Fruit fly (Drosophila melanogaster): ENCODE results near the gene Pkcdelta.

The Pkcdelta gene

dm6 chrX:12470187-12470931 is 38.3 kb downstream of the Pkcdelta start (continued):
- peak; percentile 69 for TF ChIP-seq nmo (GFP tag; optimal IDR thresholded peaks at IDR 0.05)
- TF ChIP-seq hb (GFP tag; IDR thresholded peaks at IDR 0.05; ENCODE audit: partially characterized antibody) = no peak
- no peak for TF ChIP-seq ab (GFP tag; optimal IDR thresholded peaks at IDR 0.05)
- TF ChIP-seq cg (GFP tag; optimal IDR thresholded peaks at IDR 0.05) = peak; percentile 71
- TF ChIP-seq CG11504 (tag; optimal IDR thresholded peaks at IDR 0.05) = peak; percentile 67
- peak; percentile 19 for TF ChIP-seq Blimp-1 (GFP tag; optimal IDR thresholded peaks at IDR 0.05)
- peak; percentile 50 for TF ChIP-seq ind (GFP tag; optimal IDR thresholded peaks at IDR 0.05)
- TF ChIP-seq CG11456 (GFP tag; IDR thresholded peaks at IDR 0.05) = peak; percentile 75
- TF ChIP-seq ken (GFP tag; IDR thresholded peaks at IDR 0.05) = no peak
- peak; percentile 73 for TF ChIP-seq dysf (GFP tag; IDR thresholded peaks at IDR 0.05)
- peak; percentile 27; the same call in 1 of the 3 replicates for TF ChIP-seq CG11093 (GFP tag; IDR thresholded peaks at IDR 0.05)
- TF ChIP-seq Mad (GFP tag; optimal IDR thresholded peaks at IDR 0.05) = no peak
- peak in 1 of 2 experiments; percentile 65 for TF ChIP-seq Hr51 (GFP tag; optimal IDR thresholded peaks at IDR 0.05)
- peak; percentile 57 for TF ChIP-seq CG12299 (tag; optimal IDR thresholded peaks at IDR 0.05)
- no peak for TF ChIP-seq corto (GFP tag; optimal IDR thresholded peaks at IDR 0.05)
- TF ChIP-seq CG18619 (GFP tag; optimal IDR thresholded peaks at IDR 0.05) = peak; percentile 52
- no peak for TF ChIP-seq gro (GFP tag; optimal IDR thresholded peaks at IDR 0.05)
- no peak for TF ChIP-seq shn (GFP tag; optimal IDR thresholded peaks at IDR 0.05)
- TF ChIP-seq tx (GFP tag; optimal IDR thresholded peaks at IDR 0.05) = no peak
- peak; percentile 80 for TF ChIP-seq CG9932 (GFP tag; IDR thresholded peaks at IDR 0.05)
- 0 out of 2 replicates have a peak, but pooled peaks have one; percentile 31 for TF ChIP-seq CG43689 (GFP tag; IDR thresholded peaks at IDR 0.05)
- peak; percentile 29 for TF ChIP-seq CG11723 (GFP tag; optimal IDR thresholded peaks at IDR 0.05)
- TF ChIP-seq Gug (GFP tag; IDR thresholded peaks at IDR 0.05) = peak; percentile 12; the same call in 1 of the 4 replicates
- TF ChIP-seq fu2 (GFP tag; optimal IDR thresholded peaks at IDR 0.05) = no peak
- TF ChIP-seq CG18764 (GFP tag; optimal IDR thresholded peaks at IDR 0.05) = no peak
- TF ChIP-seq ci (GFP tag; IDR thresholded peaks at IDR 0.05) = peak; percentile 68
- TF ChIP-seq CG8478 (optimal IDR thresholded peaks at IDR 0.05) = no peak
- TF ChIP-seq chinmo (GFP tag; IDR thresholded peaks at IDR 0.05; ENCODE audit: partially characterized antibody) = 0 out of 4 replicates have a peak, but pooled peaks have one; percentile 50
- peak; percentile 79 for TF ChIP-seq vvl (GFP tag; IDR thresholded peaks at IDR 0.05)
- TF ChIP-seq CG7928 (GFP tag; optimal IDR thresholded peaks at IDR 0.05) = peak; percentile 14
- TF ChIP-seq CG11247 (GFP tag; IDR thresholded peaks at IDR 0.05) = peak; percentile 60; the same call in 1 of the 2 replicates
- TF ChIP-seq sqz (GFP tag; optimal IDR thresholded peaks at IDR 0.05) = peak; percentile 60
- TF ChIP-seq CG4360 (GFP tag; IDR thresholded peaks at IDR 0.05) = 0 out of 2 replicates have a peak, but pooled peaks have one; percentile 25
- 0 out of 2 replicates have a peak, but pooled peaks have one; percentile 37 for TF ChIP-seq CG14667 (GFP tag; IDR thresholded peaks at IDR 0.05)
- TF ChIP-seq luna (GFP tag; optimal IDR thresholded peaks at IDR 0.05) = no peak
- peak; percentile 17 for TF ChIP-seq CG34376 (GFP tag; optimal IDR thresholded peaks at IDR 0.05)
- TF ChIP-seq pum (GFP tag; optimal IDR thresholded peaks at IDR 0.05) = no peak
- peak; percentile 59 for TF ChIP-seq CG9817 (tag; optimal IDR thresholded peaks at IDR 0.05)
- TF ChIP-seq CG32772 (GFP tag; IDR thresholded peaks at IDR 0.05) = peak; percentile 45
- no peak for TF ChIP-seq dan (GFP tag; IDR thresholded peaks at IDR 0.05)
- TF ChIP-seq CG10147 (GFP tag; optimal IDR thresholded peaks at IDR 0.05) = peak; percentile 71
- TF ChIP-seq ssp (GFP tag; IDR thresholded peaks at IDR 0.05) = peak; percentile 54
- TF ChIP-seq CG3163 (GFP tag; optimal IDR thresholded peaks at IDR 0.05) = peak; percentile 61
- no peak for TF ChIP-seq CG4617 (GFP tag; optimal IDR thresholded peaks at IDR 0.05; ENCODE audit: borderline replicate concordance)
- TF ChIP-seq aop (GFP tag; IDR thresholded peaks at IDR 0.05) = no peak
- TF ChIP-seq CG1529 (GFP tag; optimal IDR thresholded peaks at IDR 0.05) = no peak
- peak; percentile 39; the same call in 1 of the 2 replicates for TF ChIP-seq unc-4 (GFP tag; IDR thresholded peaks at IDR 0.05; ENCODE audit: partially characterized antibody)
- TF ChIP-seq CG8290 (GFP tag; optimal IDR thresholded peaks at IDR 0.05) = no peak
- peak in 1 of 2 experiments; percentile 21 for TF ChIP-seq CG8290 (tag; optimal IDR thresholded peaks at IDR 0.05)
- TF ChIP-seq bigmax (GFP tag; optimal IDR thresholded peaks at IDR 0.05) = no peak
